Worm (Caenorhabditis elegans) whole organism, midembryonic: ENCODE results near the gene clec-4.

Experiments used
- flt-1 ChIP-seq: fragments of 200-800 bp; sonication (Bioruptor generic); IDR thresholded peaks from 2 replicates; pipeline ENCODE4 v1.3.6; 2022; ENCODE audit warnings: missing genetic modification characterization, missing compliant biosample characterization
- med-1 ChIP-seq: sonication (generic microtip); optimal IDR thresholded peaks from 2 replicates; lab custom pipeline; 2017; ENCODE audit warnings: missing genetic modification characterization, mild to moderate bottlenecking, missing compliant biosample characterization, antibody characterized with exemption, missing genetic modification reagents; ENCODE audit not compliant: insufficient read depth
- ref-1 ChIP-seq: fragments of 200-800 bp; sonication (Bioruptor generic); conservative IDR thresholded peaks from 2 replicates; pipeline ENCODE4 v1.3.6; 2022; ENCODE audit warnings: missing genetic modification reagents, missing genetic modification characterization, missing compliant biosample characterization
- ztf-29 ChIP-seq: fragments of 200-800 bp; sonication (Bioruptor generic); IDR thresholded peaks from 2 replicates; pipeline ENCODE4 v1.3.6; 2022; ENCODE audit warnings: missing genetic modification reagents, missing genetic modification characterization, missing compliant biosample characterization

DNA sequence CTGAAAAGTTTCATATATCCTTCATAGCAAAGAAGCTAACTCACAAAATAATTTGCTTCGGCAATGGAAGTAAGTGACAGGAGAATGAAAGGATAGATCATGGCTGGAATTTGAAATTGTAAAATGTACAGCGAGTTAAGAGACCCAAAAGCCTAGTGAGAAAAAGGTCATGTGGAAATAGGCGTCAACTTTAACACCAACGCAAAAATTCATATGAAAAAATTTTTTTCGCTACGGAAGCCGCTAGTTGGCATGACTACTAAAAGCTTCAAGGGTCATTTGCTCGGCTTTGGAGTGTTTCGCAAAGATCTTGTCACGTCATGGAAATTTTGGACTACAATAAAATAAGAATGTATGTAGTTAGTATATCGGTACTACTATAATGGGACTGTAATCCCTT, 10.4 kb downstream of the clec-4 start, which contains the start of gene Y38E10A.1:
- no peak for TF ChIP-seq ztf-29 (GFP tag; lab: Robert Waterston, UW)
- TF ChIP-seq med-1 = no peak
- no peak for TF ChIP-seq ref-1 (GFP tag; lab: Robert Waterston, UW)
- TF ChIP-seq flt-1 (GFP tag; lab: Robert Waterston, UW) = no peak
